In the genomic region with DNA sequence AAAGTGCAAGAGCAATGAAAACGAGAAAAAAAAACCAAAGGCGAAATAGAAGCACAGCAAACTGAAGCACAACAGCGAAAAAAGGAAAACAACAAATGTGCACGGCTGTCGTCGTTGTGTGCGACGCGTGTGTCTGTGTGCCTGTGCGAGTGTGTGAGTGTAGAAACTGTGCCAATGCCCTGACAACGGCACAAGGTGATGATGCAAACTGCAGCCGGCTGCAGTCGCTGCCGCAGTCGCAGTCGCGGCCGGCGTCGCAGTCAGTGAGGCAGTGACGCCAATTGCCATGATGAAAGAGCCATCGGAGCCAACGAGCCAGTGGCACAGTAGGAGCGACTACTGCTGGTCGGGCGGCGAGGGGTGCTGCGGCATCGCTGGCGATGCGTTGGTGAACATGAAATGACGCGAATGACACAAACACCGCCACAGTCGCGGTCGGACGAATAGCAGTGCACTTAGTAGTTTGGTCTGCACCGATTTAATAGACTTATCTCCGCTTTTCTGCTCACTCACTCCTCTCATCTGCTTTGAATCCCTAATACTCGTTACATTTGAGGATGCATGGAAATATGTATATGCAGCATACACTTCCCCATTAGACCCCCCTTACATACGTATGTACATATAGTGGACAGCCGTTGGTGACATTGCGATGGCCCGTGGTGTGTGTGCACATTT, we compare ENCODE assay signal across 1 fruit fly cellular context.
A peak's percentile ranks its signal among the peaks of the same experiment; 100 is the strongest.
TF ChIP-seq lines count a peak whose summit lies in the region.

No protein-coding gene starts in this region.

TF ChIP-seq in whole organism, embryonic, 481 proteins besides CTCF, POLR2A, EP300 and RAD21 (continued from another document and continues in another):
- peak; percentile 52 for TF ChIP-seq CG4328 (GFP tag; optimal IDR thresholded peaks at IDR 0.05; lab: Kevin White, UChicago)
- TF ChIP-seq ATbp (GFP tag; optimal IDR thresholded peaks at IDR 0.05; lab: Kevin White, UChicago): peak; percentile 87
- no peak for TF ChIP-seq CG17612 (GFP tag; IDR thresholded peaks at IDR 0.05; lab: Robert Waterston, UW)
- no peak for TF ChIP-seq Opbp (GFP tag; IDR thresholded peaks at IDR 0.05; lab: Robert Waterston, UW; ENCODE audit: partially characterized antibody)
- TF ChIP-seq Dbx (GFP tag; IDR thresholded peaks at IDR 0.05; lab: Robert Waterston, UW): no peak
- peak; percentile 22 for TF ChIP-seq chn (GFP tag; optimal IDR thresholded peaks at IDR 0.05; lab: Kevin White, UChicago)
- TF ChIP-seq Bteb2 (GFP tag; optimal IDR thresholded peaks at IDR 0.05; lab: Kevin White, UChicago): no peak
- TF ChIP-seq Dfd (GFP tag; optimal IDR thresholded peaks at IDR 0.05; lab: Kevin White, UChicago): no peak
- TF ChIP-seq Ptx1 (GFP tag; IDR thresholded peaks at IDR 0.05; lab: Robert Waterston, UW): peak; percentile 68
- peak; percentile 16 for TF ChIP-seq CG13296 (GFP tag; optimal IDR thresholded peaks at IDR 0.05; lab: Kevin White, UChicago)
- TF ChIP-seq mirr (GFP tag; optimal IDR thresholded peaks at IDR 0.05; lab: Kevin White, UChicago): no peak
- TF ChIP-seq slou (GFP tag; optimal IDR thresholded peaks at IDR 0.05; lab: Kevin White, UChicago): no peak
- peak; percentile 68 for TF ChIP-seq org-1 (GFP tag; optimal IDR thresholded peaks at IDR 0.05; lab: Kevin White, UChicago)
- TF ChIP-seq Dp (GFP tag; optimal IDR thresholded peaks at IDR 0.05; lab: Kevin White, UChicago): no peak
- no peak for TF ChIP-seq CG11456 (GFP tag; IDR thresholded peaks at IDR 0.05; lab: Robert Waterston, UW)
- peak; percentile 62 for TF ChIP-seq CG17829 (tag; optimal IDR thresholded peaks at IDR 0.05; lab: Kevin White, UChicago)
- peak; percentile 26 for TF ChIP-seq Jarid2 (GFP tag; optimal IDR thresholded peaks at IDR 0.05; lab: Kevin White, UChicago)
- TF ChIP-seq B-H1 (GFP tag; IDR thresholded peaks at IDR 0.05; lab: Robert Waterston, UW): no peak
- no peak for TF ChIP-seq cato (GFP tag; optimal IDR thresholded peaks at IDR 0.05; lab: Kevin White, UChicago; ENCODE audit: borderline replicate concordance)
- TF ChIP-seq Med (GFP tag; lab: Kevin White, UChicago): peak; percentile 74
- no peak for TF ChIP-seq inv (GFP tag; IDR thresholded peaks at IDR 0.05; lab: Robert Waterston, UW; ENCODE audit: partially characterized antibody)
- no peak for TF ChIP-seq CG10321 (GFP tag; IDR thresholded peaks at IDR 0.05; lab: Robert Waterston, UW)
- TF ChIP-seq hbn (GFP tag; IDR thresholded peaks at IDR 0.05; lab: Robert Waterston, UW; ENCODE audit: partially characterized antibody): no peak
- no peak for TF ChIP-seq schlank (tag; optimal IDR thresholded peaks at IDR 0.05; lab: Kevin White, UChicago)
- TF ChIP-seq esg (GFP tag; conservative IDR thresholded peaks at IDR 0.05; lab: Robert Waterston, UW): peak; percentile 62
- peak; percentile 49 for TF ChIP-seq CG7556 (GFP tag; optimal IDR thresholded peaks at IDR 0.05; lab: Kevin White, UChicago)
- no peak for TF ChIP-seq dm (GFP tag; optimal IDR thresholded peaks at IDR 0.05; lab: Kevin White, UChicago)
- TF ChIP-seq dmrt99B (tag; optimal IDR thresholded peaks at IDR 0.05; lab: Kevin White, UChicago): peak; percentile 87
- TF ChIP-seq MTF-1 (GFP tag; optimal IDR thresholded peaks at IDR 0.05; lab: Kevin White, UChicago; ENCODE audit: borderline replicate concordance): peak; percentile 32
- no peak for TF ChIP-seq bowl (GFP tag; IDR thresholded peaks at IDR 0.05; lab: Robert Waterston, UW)
- no peak for TF ChIP-seq fd3F (GFP tag; optimal IDR thresholded peaks at IDR 0.05; lab: Kevin White, UChicago)
- no peak for TF ChIP-seq CG16779 (GFP tag; IDR thresholded peaks at IDR 0.05; lab: Robert Waterston, UW)
- TF ChIP-seq gem (tag; optimal IDR thresholded peaks at IDR 0.05; lab: Kevin White, UChicago): peak; percentile 62
- no peak for TF ChIP-seq CG3281 (GFP tag; optimal IDR thresholded peaks at IDR 0.05; lab: Kevin White, UChicago)
- peak; percentile 53 for TF ChIP-seq CG16863 (GFP tag; optimal IDR thresholded peaks at IDR 0.05; lab: Kevin White, UChicago)
- no peak for TF ChIP-seq amos (GFP tag; IDR thresholded peaks at IDR 0.05; lab: Robert Waterston, UW; ENCODE audit: partially characterized antibody)
- TF ChIP-seq CG4820 (GFP tag; optimal IDR thresholded peaks at IDR 0.05; lab: Kevin White, UChicago): peak; percentile 45
- TF ChIP-seq eyg (GFP tag; optimal IDR thresholded peaks at IDR 0.05; lab: Kevin White, UChicago): no peak
- peak; percentile 89 for TF ChIP-seq sens (GFP tag; lab: Kevin White, UChicago)
- no peak for TF ChIP-seq unc-4 (GFP tag; IDR thresholded peaks at IDR 0.05; lab: Robert Waterston, UW; ENCODE audit: partially characterized antibody)
- TF ChIP-seq CG7372 (GFP tag; IDR thresholded peaks at IDR 0.05; lab: Robert Waterston, UW): no peak
- TF ChIP-seq CG8388 (GFP tag; optimal IDR thresholded peaks at IDR 0.05; lab: Kevin White, UChicago): peak; percentile 68
- no peak for TF ChIP-seq fd102C (GFP tag; optimal IDR thresholded peaks at IDR 0.05; lab: Kevin White, UChicago)
- TF ChIP-seq run (tag; optimal IDR thresholded peaks at IDR 0.05; lab: Kevin White, UChicago): peak; percentile 53
- TF ChIP-seq CG3838 (GFP tag; optimal IDR thresholded peaks at IDR 0.05; lab: Kevin White, UChicago): no peak
- no peak for TF ChIP-seq CG33213 (GFP tag; optimal IDR thresholded peaks at IDR 0.05; lab: Kevin White, UChicago)
- TF ChIP-seq Hsf (GFP tag; optimal IDR thresholded peaks at IDR 0.05; lab: Kevin White, UChicago): peak; percentile 39
- 0 out of 2 replicates have a peak, but pooled peaks have one; percentile 19 for TF ChIP-seq E2f1 (GFP tag; IDR thresholded peaks at IDR 0.05; lab: Robert Waterston, UW)
- TF ChIP-seq CG17359 (tag; optimal IDR thresholded peaks at IDR 0.05; lab: Kevin White, UChicago): peak; percentile 81
- no peak for TF ChIP-seq CG1647 (GFP tag; optimal IDR thresholded peaks at IDR 0.05; lab: Kevin White, UChicago)
- TF ChIP-seq Gug (GFP tag; IDR thresholded peaks at IDR 0.05; lab: Robert Waterston, UW): peak; percentile 27; the same call in 2 of the 4 replicates
- no peak for TF ChIP-seq CG6854 (GFP tag; optimal IDR thresholded peaks at IDR 0.05; lab: Kevin White, UChicago)
- TF ChIP-seq prd (optimal IDR thresholded peaks at IDR 0.05; lab: Kevin White, UChicago): no peak
- peak; percentile 66; the same call in 2 of the 3 replicates for TF ChIP-seq prd (GFP tag; IDR thresholded peaks at IDR 0.05; lab: Robert Waterston, UW)
- no peak for TF ChIP-seq pita (GFP tag; optimal IDR thresholded peaks at IDR 0.05; lab: Kevin White, UChicago)
- TF ChIP-seq CG2199 (GFP tag; IDR thresholded peaks at IDR 0.05; lab: Robert Waterston, UW): no peak
- no peak for TF ChIP-seq en (GFP tag; optimal IDR thresholded peaks at IDR 0.05; lab: Kevin White, UChicago)
- TF ChIP-seq knrl (GFP tag; IDR thresholded peaks at IDR 0.05; lab: Robert Waterston, UW; ENCODE audit: partially characterized antibody): no peak
- TF ChIP-seq Six4 (GFP tag; optimal IDR thresholded peaks at IDR 0.05; lab: Kevin White, UChicago): peak; percentile 44
- TF ChIP-seq al (GFP tag; IDR thresholded peaks at IDR 0.05; lab: Robert Waterston, UW): no peak
- peak; percentile 45 for TF ChIP-seq CG10543 (GFP tag; optimal IDR thresholded peaks at IDR 0.05; lab: Kevin White, UChicago)
- no peak for TF ChIP-seq Hmx (GFP tag; optimal IDR thresholded peaks at IDR 0.05; lab: Kevin White, UChicago)
- peak; percentile 41 for TF ChIP-seq gsb-n (tag; optimal IDR thresholded peaks at IDR 0.05; lab: Kevin White, UChicago)
- TF ChIP-seq cas (GFP tag; IDR thresholded peaks at IDR 0.05; lab: Robert Waterston, UW): no peak
- TF ChIP-seq Rx (GFP tag; IDR thresholded peaks at IDR 0.05; lab: Robert Waterston, UW): peak; percentile 52
- peak; percentile 65 for TF ChIP-seq wor (GFP tag; IDR thresholded peaks at IDR 0.05; lab: Robert Waterston, UW)
- TF ChIP-seq Nf-YA (GFP tag; IDR thresholded peaks at IDR 0.05; lab: Robert Waterston, UW): 0 out of 2 replicates have a peak, but pooled peaks have one; percentile 37
- TF ChIP-seq CG14441 (GFP tag; IDR thresholded peaks at IDR 0.05; lab: Robert Waterston, UW): peak; percentile 29; the same call in 1 of the 2 replicates
- TF ChIP-seq odd (GFP tag; optimal IDR thresholded peaks at IDR 0.05; lab: Kevin White, UChicago): peak; percentile 34
- TF ChIP-seq CG1602 (GFP tag; optimal IDR thresholded peaks at IDR 0.05; lab: Kevin White, UChicago): no peak
- TF ChIP-seq CG9932 (GFP tag; IDR thresholded peaks at IDR 0.05; lab: Robert Waterston, UW): no peak
- no peak for TF ChIP-seq toy (GFP tag; IDR thresholded peaks at IDR 0.05; lab: Robert Waterston, UW)
- TF ChIP-seq kah (GFP tag; optimal IDR thresholded peaks at IDR 0.05; lab: Kevin White, UChicago): peak; percentile 65
- no peak for TF ChIP-seq Max (GFP tag; optimal IDR thresholded peaks at IDR 0.05; lab: Kevin White, UChicago)
- no peak for TF ChIP-seq hb (GFP tag; IDR thresholded peaks at IDR 0.05; lab: Robert Waterston, UW; ENCODE audit: partially characterized antibody)
- TF ChIP-seq CG8290 (GFP tag; optimal IDR thresholded peaks at IDR 0.05; lab: Kevin White, UChicago): peak; percentile 19
- TF ChIP-seq CG8290 (tag; optimal IDR thresholded peaks at IDR 0.05; lab: Kevin White, UChicago): peak in 1 of 2 experiments; percentile 76
- TF ChIP-seq CG12744 (GFP tag; optimal IDR thresholded peaks at IDR 0.05; lab: Kevin White, UChicago): no peak
- no peak for TF ChIP-seq HLHmδ (GFP tag; optimal IDR thresholded peaks at IDR 0.05; lab: Kevin White, UChicago)
- TF ChIP-seq Camta (GFP tag; optimal IDR thresholded peaks at IDR 0.05; lab: Kevin White, UChicago): peak; percentile 33
- TF ChIP-seq CG3847 (GFP tag; IDR thresholded peaks at IDR 0.05; lab: Robert Waterston, UW): no peak
- TF ChIP-seq Ets65A (GFP tag; lab: Kevin White, UChicago): peak; percentile 84
- no peak for TF ChIP-seq CG2120 (GFP tag; optimal IDR thresholded peaks at IDR 0.05; lab: Kevin White, UChicago)
- peak; percentile 29 for TF ChIP-seq trem (tag; optimal IDR thresholded peaks at IDR 0.05; lab: Kevin White, UChicago)
- TF ChIP-seq Rfx (GFP tag; IDR thresholded peaks at IDR 0.05; lab: Robert Waterston, UW): no peak
- TF ChIP-seq CG42726 (GFP tag; IDR thresholded peaks at IDR 0.05; lab: Robert Waterston, UW; ENCODE audit: partially characterized antibody): no peak
- no peak for TF ChIP-seq Mad (GFP tag; optimal IDR thresholded peaks at IDR 0.05; lab: Kevin White, UChicago)
- peak; percentile 84 for TF ChIP-seq ci (GFP tag; IDR thresholded peaks at IDR 0.05; lab: Robert Waterston, UW)
- TF ChIP-seq fu2 (GFP tag; optimal IDR thresholded peaks at IDR 0.05; lab: Kevin White, UChicago): no peak
- peak; percentile 38 for TF ChIP-seq CG10366 (GFP tag; IDR thresholded peaks at IDR 0.05; lab: Robert Waterston, UW)
- peak; percentile 63; the same call in 1 of the 3 replicates for TF ChIP-seq ken (GFP tag; IDR thresholded peaks at IDR 0.05; lab: Robert Waterston, UW)
- no peak for TF ChIP-seq dan (GFP tag; IDR thresholded peaks at IDR 0.05; lab: Robert Waterston, UW)
- peak; percentile 43; the same call in 1 of the 3 replicates for TF ChIP-seq CG3726 (GFP tag; IDR thresholded peaks at IDR 0.05; lab: Robert Waterston, UW)
- peak; percentile 24 for TF ChIP-seq CG30431 (GFP tag; optimal IDR thresholded peaks at IDR 0.05; lab: Kevin White, UChicago)
- TF ChIP-seq ems (GFP tag; optimal IDR thresholded peaks at IDR 0.05; lab: Kevin White, UChicago): no peak
- TF ChIP-seq GATAe (GFP tag; conservative IDR thresholded peaks at IDR 0.05; lab: Robert Waterston, UW): no peak
- TF ChIP-seq D19B (GFP tag; optimal IDR thresholded peaks at IDR 0.05; lab: Kevin White, UChicago): no peak
- TF ChIP-seq Stat92E (GFP tag; optimal IDR thresholded peaks at IDR 0.05; lab: Kevin White, UChicago): no peak
- TF ChIP-seq B-H2 (GFP tag; optimal IDR thresholded peaks at IDR 0.05; lab: Kevin White, UChicago): no peak
- no peak for TF ChIP-seq CG18011 (GFP tag; optimal IDR thresholded peaks at IDR 0.05; lab: Kevin White, UChicago)
- TF ChIP-seq zen2 (GFP tag; IDR thresholded peaks at IDR 0.05; lab: Robert Waterston, UW; ENCODE audit: partially characterized antibody): no peak
- peak; percentile 49 for TF ChIP-seq bcd (GFP tag; optimal IDR thresholded peaks at IDR 0.05; lab: Kevin White, UChicago)
- no peak for TF ChIP-seq Dll (GFP tag; IDR thresholded peaks at IDR 0.05; lab: Robert Waterston, UW; ENCODE audit: partially characterized antibody)
- TF ChIP-seq fd96Cb (tag; optimal IDR thresholded peaks at IDR 0.05; lab: Kevin White, UChicago): peak; percentile 78
- TF ChIP-seq Oaz (GFP tag; IDR thresholded peaks at IDR 0.05; lab: Robert Waterston, UW): peak; percentile 24; the same call in 1 of the 2 replicates
- no peak for TF ChIP-seq yki (optimal IDR thresholded peaks at IDR 0.05; lab: Kevin White, UChicago)
- TF ChIP-seq Hr51 (GFP tag; optimal IDR thresholded peaks at IDR 0.05; lab: Kevin White, UChicago): peak in 1 of 2 experiments; percentile 75
- TF ChIP-seq CG9215 (GFP tag; IDR thresholded peaks at IDR 0.05; lab: Robert Waterston, UW): no peak
- TF ChIP-seq bigmax (GFP tag; optimal IDR thresholded peaks at IDR 0.05; lab: Kevin White, UChicago): no peak
- TF ChIP-seq CG32772 (GFP tag; IDR thresholded peaks at IDR 0.05; lab: Robert Waterston, UW): peak; percentile 51
- no peak for TF ChIP-seq ac (GFP tag; optimal IDR thresholded peaks at IDR 0.05; lab: Kevin White, UChicago)
- peak; percentile 59 for TF ChIP-seq vvl (GFP tag; IDR thresholded peaks at IDR 0.05; lab: Robert Waterston, UW)
- no peak for TF ChIP-seq CG2889 (GFP tag; IDR thresholded peaks at IDR 0.05; lab: Robert Waterston, UW)
- TF ChIP-seq H15 (GFP tag; IDR thresholded peaks at IDR 0.05; lab: Robert Waterston, UW): peak; percentile 22; the same call in 1 of the 3 replicates
- TF ChIP-seq CG1233 (GFP tag; optimal IDR thresholded peaks at IDR 0.05; lab: Kevin White, UChicago): peak; percentile 43
- TF ChIP-seq CG14050 (GFP tag; IDR thresholded peaks at IDR 0.05; lab: Robert Waterston, UW): peak; percentile 18; the same call in 1 of the 3 replicates
- no peak for TF ChIP-seq CG10959 (GFP tag; IDR thresholded peaks at IDR 0.05; lab: Robert Waterston, UW)
- TF ChIP-seq TFAM (GFP tag; optimal IDR thresholded peaks at IDR 0.05; lab: Kevin White, UChicago): no peak
- no peak for TF ChIP-seq CHES-1-like (GFP tag; optimal IDR thresholded peaks at IDR 0.05; lab: Kevin White, UChicago)
- TF ChIP-seq Dip3 (GFP tag; optimal IDR thresholded peaks at IDR 0.05; lab: Kevin White, UChicago): no peak
- TF ChIP-seq CG11398 (GFP tag; optimal IDR thresholded peaks at IDR 0.05; lab: Kevin White, UChicago): peak; percentile 15
- TF ChIP-seq CG10565 (GFP tag; optimal IDR thresholded peaks at IDR 0.05; lab: Kevin White, UChicago): no peak
- no peak for TF ChIP-seq CG1792 (GFP tag; optimal IDR thresholded peaks at IDR 0.05; lab: Kevin White, UChicago)
- peak; percentile 72 for TF ChIP-seq ewg (GFP tag; optimal IDR thresholded peaks at IDR 0.05; lab: Kevin White, UChicago)
- peak; percentile 70 for TF ChIP-seq Sox100B (GFP tag; optimal IDR thresholded peaks at IDR 0.05; lab: Kevin White, UChicago)
